Worm (Caenorhabditis elegans) whole organism, late embryonic: ENCODE data around the gene Y77E11A.12.

Experiments
- K09A11.1 ChIP-seq: sonication (generic microtip); optimal IDR thresholded peaks from 2 replicates; lab custom pipeline; 2017; ENCODE audit warnings: antibody characterized with exemption, mild to moderate bottlenecking, missing genetic modification characterization, missing compliant biosample characterization; ENCODE audit not compliant: insufficient read depth
- ama-1 ChIP-seq: fragments of 150-350 bp; optimal IDR thresholded peaks from 2 replicates; lab custom pipeline; 2014
- ceh-9 ChIP-seq: sonication (generic microtip); optimal IDR thresholded peaks from 2 replicates; lab custom pipeline; 2016; ENCODE audit warnings: mild to moderate bottlenecking, missing genetic modification characterization, inconsistent platforms, missing compliant biosample characterization
- eyg-1 ChIP-seq: sonication (generic microtip); optimal IDR thresholded peaks from 2 replicates; lab custom pipeline; 2016; ENCODE audit warnings: missing genotype, missing genetic modification characterization, missing compliant biosample characterization
- fkh-10 ChIP-seq: fragments of 150-350 bp; optimal IDR thresholded peaks from 2 replicates; lab custom pipeline; 2014; ENCODE audit warnings: missing biosample characterization, missing genetic modification reagents, missing genetic modification characterization
- tbx-7 ChIP-seq: sonication (generic microtip); optimal IDR thresholded peaks from 2 replicates; lab custom pipeline; 2016; ENCODE audit warnings: missing genotype, missing genetic modification characterization, missing compliant biosample characterization
- unc-86 ChIP-seq: sonication (generic microtip); optimal IDR thresholded peaks from 2 replicates; lab custom pipeline; 2016; ENCODE audit warnings: missing genetic modification characterization, missing compliant biosample characterization

ce11 chrIV:1424962-1425361 is 49.9 kb downstream of the Y77E11A.12 start, which contains the start of gene Y77E11A.8:
- TF ChIP-seq ama-1 (lab: Kevin White, UChicago) (no peak), eyg-1 (no peak), ceh-9 (tag; lab: Kevin White, UChicago) (no peak), tbx-7 (tag; lab: Kevin White, UChicago) (no peak), K09A11.1 (tag; lab: Kevin White, UChicago) (no peak), fkh-10 (GFP tag; lab: Kevin White, UChicago) (no peak), unc-86 (tag; lab: Kevin White, UChicago) (no peak)
